Fruit fly (Drosophila melanogaster) Kc167 (cell line): ENCODE data around the gene CG9427.

Experiments used
- Myc ChIP-seq: fragments of >200 bp; optimal IDR thresholded peaks from 2 replicates; lab custom pipeline; 2017; ENCODE audit warnings: missing external identifiers
- Sin3A ChIP-seq: fragments of >200 bp; optimal IDR thresholded peaks from 2 replicates; lab custom pipeline; 2018; ENCODE audit warnings: missing external identifiers
- h ChIP-seq: fragments of >200 bp; optimal IDR thresholded peaks from 3 replicates; lab custom pipeline; 2018; ENCODE audit warnings: missing external identifiers
- insv ChIP-seq: fragments of >200 bp; optimal IDR thresholded peaks from 3 replicates; lab custom pipeline; 2018; ENCODE audit warnings: missing external identifiers
- psq ChIP-seq: fragments of >200 bp; optimal IDR thresholded peaks from 2 replicates; lab custom pipeline; 2017; ENCODE audit warnings: missing external identifiers

DNA sequence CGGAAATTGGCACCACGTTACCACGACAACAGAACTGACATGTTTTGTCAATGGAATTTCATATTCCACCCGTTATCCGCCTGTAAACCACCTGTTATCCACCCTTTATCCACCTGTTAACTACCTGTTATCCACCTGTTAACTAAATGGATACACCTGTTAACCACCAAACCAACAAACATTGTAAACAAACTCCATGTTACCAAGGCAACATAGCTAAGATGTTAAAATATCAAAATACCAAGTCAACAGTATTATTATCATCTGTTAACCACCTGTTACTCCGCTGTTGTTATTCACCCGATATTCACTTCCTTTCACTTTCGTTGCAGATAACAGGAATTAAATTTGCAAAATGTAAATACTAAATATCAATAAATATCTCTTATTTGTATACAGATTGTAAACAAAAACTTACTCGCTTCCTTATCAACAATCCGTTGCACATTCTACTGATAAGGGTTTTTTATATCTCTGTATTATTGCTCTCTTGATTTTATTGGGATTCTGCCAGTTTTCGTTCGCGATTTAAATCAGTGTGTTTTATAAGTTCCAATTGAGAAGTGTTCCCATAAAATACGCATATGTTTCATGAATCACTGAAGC lies 48.3 kb upstream of the CG9427 start, which contains the start of gene Nepl12:
- TF ChIP-seq insv (lab: Kevin White, UChicago) (no peak), Sin3A (lab: Kevin White, UChicago) (no peak), psq (lab: Kevin White, UChicago) (no peak), Myc (no peak), h (lab: Kevin White, UChicago) (no peak)
